Worm (Caenorhabditis elegans): ENCODE data around the gene sftb-6.

- TF ChIP-seq him-1 (tag; optimal IDR thresholded peaks at IDR 0.05) (no peak), W03F9.2 (tag; optimal IDR thresholded peaks at IDR 0.05) (no peak), dao-5 (tag; optimal IDR thresholded peaks at IDR 0.05) (no peak)
These were observed 7.7 kb downstream of the sftb-6 start, which contains the start of gene txt-1 for ce11 chrII:105889-106288.

Measured in whole organism, L4/young adult.